Worm (Caenorhabditis elegans): Measurements from ENCODE around the gene acdh-9.
"Not testable (repeated sequence)": the region's sequence is repeated elsewhere in the genome, so short reads cannot be mapped to it uniquely, and the experiment has no call there.

- TF ChIP-seq mep-1 (tag; optimal IDR thresholded peaks at IDR 0.05); lsy-2 (tag; optimal IDR thresholded peaks at IDR 0.05); unc-39 (tag; optimal IDR thresholded peaks at IDR 0.05); pha-4 (tag; optimal IDR thresholded peaks at IDR 0.05); unc-62 (GFP tag; optimal IDR thresholded peaks at IDR 0.05); flh-1 (GFP tag; optimal IDR thresholded peaks at IDR 0.05); nhr-237 (tag; optimal IDR thresholded peaks at IDR 0.05); nhr-28 (tag; optimal IDR thresholded peaks at IDR 0.05); blmp-1 (tag; optimal IDR thresholded peaks at IDR 0.05); elt-1 (tag; optimal IDR thresholded peaks at IDR 0.05; ENCODE audit: borderline replicate concordance, insufficient read depth): not testable (repeated sequence)
These were observed 25.7 kb downstream of the acdh-9 start, which contains the start of gene msrp-4 for ce11 chrII:822730-823129.

Measured in whole organism, mixed stage, embryonic.